Fruit fly (Drosophila melanogaster): ENCODE results near the gene CG5953.

DNA sequence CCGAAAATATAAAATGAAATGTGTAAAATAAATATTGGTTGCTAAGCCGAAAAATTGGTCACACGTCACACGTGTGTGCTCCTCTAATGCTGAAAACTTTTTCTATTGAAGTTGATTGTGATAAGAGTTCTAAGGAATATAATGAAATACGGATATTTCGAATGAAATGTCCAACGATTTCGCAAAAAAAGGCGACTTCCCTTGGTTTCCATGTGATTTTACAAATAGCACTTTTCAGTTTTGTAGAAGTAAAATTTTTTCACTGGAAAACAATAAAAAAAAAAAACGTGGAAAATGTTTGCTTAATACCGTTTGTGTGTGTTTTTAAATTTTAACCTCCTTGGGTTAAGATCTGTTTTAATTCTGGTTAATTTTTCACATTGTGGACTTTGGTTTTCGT, 6.1 kb downstream of the CG5953 start:
- TF ChIP-seq psq (optimal IDR thresholded peaks at IDR 0.05) (no peak), h (optimal IDR thresholded peaks at IDR 0.05) (no peak)

Measured in Kc167 (cell line).